Worm (Caenorhabditis elegans): ENCODE measurements around the gene trx-5.

Gene trx-5

ce11 chrV:1536979-1537378, 2.8 kb upstream of the trx-5 start, which contains the start of gene K02H11.9:
K02H11.9 (minus strand) TSS chrV:1537079.
- TF ChIP-seq M03D4.4 (tag; optimal IDR thresholded peaks at IDR 0.05), result no peak

ce11 chrV:1532455-1532854, 1.8 kb downstream of the trx-5 start:
- TF ChIP-seq flh-1 (GFP tag; optimal IDR thresholded peaks at IDR 0.05) (no peak), lin-13 (tag; optimal IDR thresholded peaks at IDR 0.05) (no peak), sem-2 (GFP tag; optimal IDR thresholded peaks at IDR 0.05) (no peak), lsy-2 (tag; optimal IDR thresholded peaks at IDR 0.05) (no peak), bed-3 (GFP tag; optimal IDR thresholded peaks at IDR 0.05) (no peak), ceh-83 (GFP tag; optimal IDR thresholded peaks at IDR 0.05) (no peak), sptf-1 (tag; optimal IDR thresholded peaks at IDR 0.05) (no peak), hlh-1 (tag; optimal IDR thresholded peaks at IDR 0.05) (no peak), zip-8 (tag; optimal IDR thresholded peaks at IDR 0.05) (no peak), elt-3 (tag; optimal IDR thresholded peaks at IDR 0.05) (no peak), ces-1 (GFP tag; optimal IDR thresholded peaks at IDR 0.05) (no peak), elt-1 (tag; optimal IDR thresholded peaks at IDR 0.05; ENCODE audit: borderline replicate concordance, insufficient read depth) (no peak), mls-2 (tag; optimal IDR thresholded peaks at IDR 0.05) (no peak), unc-120 (tag; optimal IDR thresholded peaks at IDR 0.05; ENCODE audit: poor library complexity, severe bottlenecking) (no peak), nhr-237 (tag; optimal IDR thresholded peaks at IDR 0.05) (no peak)

ce11 chrV:1531159-1531558, 3.1 kb downstream of the trx-5 start, which contains the start of gene K02H11.4:
K02H11.4 (minus strand) TSS chrV:1531259.
- TF ChIP-seq flh-1 (GFP tag; optimal IDR thresholded peaks at IDR 0.05) (no peak), bed-3 (GFP tag; optimal IDR thresholded peaks at IDR 0.05) (no peak), unc-120 (tag; optimal IDR thresholded peaks at IDR 0.05; ENCODE audit: poor library complexity, severe bottlenecking) (no peak), cnd-1 (tag; optimal IDR thresholded peaks at IDR 0.05) (no peak), lin-13 (tag; optimal IDR thresholded peaks at IDR 0.05) (no peak), elt-1 (tag; optimal IDR thresholded peaks at IDR 0.05; ENCODE audit: borderline replicate concordance, insufficient read depth) (no peak), ztf-11 (tag; optimal IDR thresholded peaks at IDR 0.05) (no peak), snpc-4 (tag; optimal IDR thresholded peaks at IDR 0.05) (no peak), sptf-1 (tag; optimal IDR thresholded peaks at IDR 0.05) (no peak)

ce11 chrV:1527985-1528384, 6.2 kb downstream of the trx-5 start, which contains the start of gene str-236:
str-236 (minus strand) TSS chrV:1528085.
- TF ChIP-seq lin-32 (GFP tag; optimal IDR thresholded peaks at IDR 0.05) (no peak), tbx-8 (GFP tag; optimal IDR thresholded peaks at IDR 0.05) (no peak), pha-4 (tag; optimal IDR thresholded peaks at IDR 0.05) (no peak), lsy-2 (tag; optimal IDR thresholded peaks at IDR 0.05) (no peak), nhr-76 (tag; optimal IDR thresholded peaks at IDR 0.05) (no peak), lin-13 (tag; optimal IDR thresholded peaks at IDR 0.05) (no peak), nhr-237 (tag; optimal IDR thresholded peaks at IDR 0.05) (no peak), sptf-1 (tag; optimal IDR thresholded peaks at IDR 0.05) (no peak), nhr-28 (tag; optimal IDR thresholded peaks at IDR 0.05) (no peak), unc-39 (tag; optimal IDR thresholded peaks at IDR 0.05) (no peak), unc-62 (GFP tag; optimal IDR thresholded peaks at IDR 0.05) (no peak), nhr-12 (tag; optimal IDR thresholded peaks at IDR 0.05) (no peak), snpc-4 (tag; optimal IDR thresholded peaks at IDR 0.05) (no peak), elt-3 (tag; optimal IDR thresholded peaks at IDR 0.05) (no peak)

ce11 chrV:1522485-1522884, 11.7 kb downstream of the trx-5 start, which contains the start of gene str-243:
str-243 (plus strand) TSS chrV:1522785.
- TF ChIP-seq ztf-11 (tag; optimal IDR thresholded peaks at IDR 0.05) (no peak), drap-1 (GFP tag; optimal IDR thresholded peaks at IDR 0.05) (no peak), unc-39 (tag; optimal IDR thresholded peaks at IDR 0.05) (no peak), snpc-4 (tag; optimal IDR thresholded peaks at IDR 0.05) (no peak), sptf-1 (tag; optimal IDR thresholded peaks at IDR 0.05) (no peak), lin-13 (tag; optimal IDR thresholded peaks at IDR 0.05) (no peak), nhr-28 (tag; optimal IDR thresholded peaks at IDR 0.05) (no peak)

ce11 chrV:1521845-1522244, 12.4 kb downstream of the trx-5 start, which contains the start of gene str-240:
str-240 (minus strand) TSS chrV:1521945.
- no peak for TF ChIP-seq pha-4 (tag; optimal IDR thresholded peaks at IDR 0.05)
- TF ChIP-seq cnd-1 (tag; optimal IDR thresholded peaks at IDR 0.05), result no peak
- TF ChIP-seq mls-2 (tag; optimal IDR thresholded peaks at IDR 0.05), result no peak
- no peak for TF ChIP-seq flh-1 (GFP tag; optimal IDR thresholded peaks at IDR 0.05)
- no peak for TF ChIP-seq ham-2 (GFP tag; optimal IDR thresholded peaks at IDR 0.05)
- TF ChIP-seq lin-32 (GFP tag; optimal IDR thresholded peaks at IDR 0.05), result no peak
- no peak for TF ChIP-seq snpc-4 (tag; optimal IDR thresholded peaks at IDR 0.05)
- no peak for TF ChIP-seq mep-1 (tag; optimal IDR thresholded peaks at IDR 0.05)
- TF ChIP-seq mab-5 (tag; optimal IDR thresholded peaks at IDR 0.05), result no peak
- TF ChIP-seq ceh-43 (GFP tag; optimal IDR thresholded peaks at IDR 0.05), result no peak
- no peak for TF ChIP-seq elt-3 (tag; optimal IDR thresholded peaks at IDR 0.05)
- no peak for TF ChIP-seq ceh-39 (tag; optimal IDR thresholded peaks at IDR 0.05)
- TF ChIP-seq nhr-237 (tag; optimal IDR thresholded peaks at IDR 0.05), result no peak
- no peak for TF ChIP-seq zip-8 (tag; optimal IDR thresholded peaks at IDR 0.05)
- TF ChIP-seq nhr-76 (tag; optimal IDR thresholded peaks at IDR 0.05), result no peak
- no peak for TF ChIP-seq unc-39 (tag; optimal IDR thresholded peaks at IDR 0.05)
- TF ChIP-seq elt-1 (tag; optimal IDR thresholded peaks at IDR 0.05; ENCODE audit: borderline replicate concordance, insufficient read depth), result no peak
- no peak for TF ChIP-seq nhr-12 (tag; optimal IDR thresholded peaks at IDR 0.05)
- no peak for TF ChIP-seq lsy-2 (tag; optimal IDR thresholded peaks at IDR 0.05)

Data from whole organism, mixed stage, embryonic.